Worm (Caenorhabditis elegans): ENCODE results near the gene Y48G9A.6.

DNA sequence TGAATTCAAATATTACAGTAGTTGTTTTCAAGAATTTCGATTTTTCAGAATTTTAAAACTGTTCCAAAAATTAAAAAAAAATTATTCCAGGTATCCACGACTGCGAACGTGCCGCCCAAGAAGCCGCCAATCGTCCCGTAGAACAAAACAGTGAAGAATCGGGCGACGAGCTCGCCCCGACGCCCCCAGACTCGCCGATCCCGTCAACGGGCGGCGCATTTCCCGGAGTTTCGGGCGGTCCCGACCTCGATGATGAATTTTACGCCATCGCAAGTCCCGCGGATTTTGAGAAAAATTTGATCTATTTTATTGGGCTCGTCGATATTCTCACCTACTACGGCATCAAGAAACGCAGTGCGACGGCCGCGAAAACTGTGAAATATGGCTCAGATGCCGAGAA is 11.7 kb upstream of the Y48G9A.6 start:
- no peak for TF ChIP-seq nhr-76 (tag; optimal IDR thresholded peaks at IDR 0.05)
- TF ChIP-seq lin-13 (GFP tag; optimal IDR thresholded peaks at IDR 0.05): no peak
- TF ChIP-seq dpl-1 (GFP tag; optimal IDR thresholded peaks at IDR 0.05): no peak
- no peak for TF ChIP-seq mxl-3 (GFP tag; optimal IDR thresholded peaks at IDR 0.05)
- no peak for TF ChIP-seq tra-1 (GFP tag; IDR thresholded peaks at IDR 0.05)
